Fruit fly (Drosophila melanogaster) whole organism, embryonic: ENCODE measurements around the gene sun.

Source experiments
- Adf1 ChIP-seq: fragments of 200-800 bp; sonication (Bioruptor generic); IDR thresholded peaks from 2 replicates; pipeline ENCODE4 v1.3.6; 2022; ENCODE audit warnings: missing biosample characterization, missing genetic modification characterization
- Bteb2 ChIP-seq: fragments of 200-800 bp; sonication (Bioruptor generic); optimal IDR thresholded peaks from 2 replicates; lab custom pipeline; 2016; ENCODE audit warnings: missing biosample characterization, missing genetic modification characterization
- CG10147 ChIP-seq: fragments of 200-800 bp; sonication (Bioruptor generic); optimal IDR thresholded peaks from 2 replicates; lab custom pipeline; 2019; ENCODE audit warnings: missing biosample characterization, mild to moderate bottlenecking, missing genetic modification characterization, moderate library complexity
- CG10274 ChIP-seq: fragments of 200-800 bp; sonication (Bioruptor generic); optimal IDR thresholded peaks from 3 replicates; lab custom pipeline; 2017; ENCODE audit warnings: missing biosample characterization, mild to moderate bottlenecking, missing genetic modification characterization
- CG10462 ChIP-seq: fragments of 200-800 bp; sonication (Bioruptor generic); optimal IDR thresholded peaks from 2 replicates; lab custom pipeline; 2016; ENCODE audit warnings: missing biosample characterization, missing genetic modification characterization
- CG11456 ChIP-seq: fragments of 200-800 bp; sonication (Bioruptor generic); IDR thresholded peaks from 3 replicates; pipeline ENCODE4 v1.3.6; 2022; ENCODE audit warnings: missing biosample characterization, missing genetic modification characterization
- CG15601 ChIP-seq: fragments of 200-800 bp; sonication (Bioruptor generic); optimal IDR thresholded peaks from 3 replicates; lab custom pipeline; 2019; ENCODE audit warnings: missing biosample characterization, mild to moderate bottlenecking, missing genetic modification characterization, moderate library complexity
- CG15696 ChIP-seq: fragments of 200-800 bp; sonication (Bioruptor generic); optimal IDR thresholded peaks from 2 replicates; lab custom pipeline; 2019; ENCODE audit warnings: missing biosample characterization, mild to moderate bottlenecking, missing genetic modification characterization, moderate library complexity
- CG1832 ChIP-seq: fragments of 200-800 bp; sonication (Bioruptor generic); optimal IDR thresholded peaks from 2 replicates; lab custom pipeline; 2017; ENCODE audit warnings: missing biosample characterization, mild to moderate bottlenecking, missing genetic modification characterization, inconsistent platforms
- CG18619 ChIP-seq: fragments of 200-800 bp; sonication (Bioruptor generic); optimal IDR thresholded peaks from 3 replicates; lab custom pipeline; 2017; ENCODE audit warnings: missing biosample characterization, mild to moderate bottlenecking, missing genetic modification characterization
- CG2129 ChIP-seq: fragments of 200-800 bp; sonication (Bioruptor generic); IDR thresholded peaks from 2 replicates; pipeline ENCODE4 v1.3.6; 2022; ENCODE audit warnings: missing biosample characterization, missing genetic modification characterization; ENCODE audit not compliant: partially characterized antibody
- CG5245 ChIP-seq: fragments of 200-800 bp; sonication (Bioruptor generic); optimal IDR thresholded peaks from 3 replicates; lab custom pipeline; 2016; ENCODE audit warnings: missing biosample characterization, missing genetic modification characterization
- CG6854 ChIP-seq: fragments of 200-800 bp; sonication (Bioruptor generic); optimal IDR thresholded peaks from 3 replicates; lab custom pipeline; 2017; ENCODE audit warnings: missing biosample characterization, mild to moderate bottlenecking, missing genetic modification characterization
- CG9797 ChIP-seq: fragments of 200-800 bp; sonication (Bioruptor generic); optimal IDR thresholded peaks from 3 replicates; lab custom pipeline; 2018; ENCODE audit warnings: missing biosample characterization, mild to moderate bottlenecking, missing genetic modification characterization
- CoRest ChIP-seq: fragments of 200-800 bp; sonication (Bioruptor generic); optimal IDR thresholded peaks from 3 replicates; lab custom pipeline; 2018; ENCODE audit warnings: missing biosample characterization, mild to moderate bottlenecking, missing genetic modification characterization, moderate library complexity
- Drgx ChIP-seq: fragments of 200-800 bp; sonication (Bioruptor generic); IDR thresholded peaks from 2 replicates; pipeline ENCODE4 v1.3.6; 2022; ENCODE audit warnings: missing biosample characterization, missing genetic modification characterization
- Gsc ChIP-seq: fragments of 200-800 bp; sonication (Bioruptor generic); IDR thresholded peaks from 2 replicates; pipeline ENCODE4 v1.3.6; 2022; ENCODE audit warnings: missing biosample characterization, missing genetic modification characterization
- Gug ChIP-seq: fragments of 200-800 bp; sonication (Bioruptor generic); IDR thresholded peaks from 4 replicates; pipeline ENCODE4 v1.3.6; 2022; ENCODE audit warnings: missing biosample characterization, missing genetic modification characterization
- Kr ChIP-seq: fragments of 200-800 bp; sonication (Bioruptor generic); optimal IDR thresholded peaks from 2 replicates; lab custom pipeline; 2017; ENCODE audit warnings: missing biosample characterization, mild to moderate bottlenecking, missing genetic modification characterization
- NK7.1 ChIP-seq: fragments of 200-800 bp; sonication (Bioruptor generic); optimal IDR thresholded peaks from 3 replicates; lab custom pipeline; 2016; ENCODE audit warnings: missing biosample characterization, missing genetic modification characterization
- Oaz ChIP-seq: fragments of 200-800 bp; sonication (Bioruptor generic); IDR thresholded peaks from 2 replicates; pipeline ENCODE4 v1.3.6; 2022; ENCODE audit warnings: missing biosample characterization, missing genetic modification characterization
- Oli ChIP-seq: fragments of 200-800 bp; sonication (Bioruptor generic); optimal IDR thresholded peaks from 2 replicates; lab custom pipeline; 2018; ENCODE audit warnings: missing biosample characterization, mild to moderate bottlenecking, missing genetic modification characterization, moderate library complexity
- Poxn ChIP-seq: fragments of 200-800 bp; sonication (Bioruptor generic); IDR thresholded peaks from 2 replicates; pipeline ENCODE4 v1.3.6; 2022; ENCODE audit warnings: missing biosample characterization, missing genetic modification characterization
- Ssrp ChIP-seq: fragments of 200-800 bp; sonication (Bioruptor generic); optimal IDR thresholded peaks from 2 replicates; lab custom pipeline; 2018; ENCODE audit warnings: missing biosample characterization, mild to moderate bottlenecking, missing genetic modification characterization, moderate library complexity
- aop ChIP-seq: fragments of 200-800 bp; sonication (Bioruptor generic); IDR thresholded peaks from 2 replicates; pipeline ENCODE4 v1.3.6; 2022; ENCODE audit warnings: missing biosample characterization, missing genetic modification characterization
- ash1 ChIP-seq: fragments of 200-800 bp; sonication (Bioruptor generic); optimal IDR thresholded peaks from 2 replicates; lab custom pipeline; 2018; ENCODE audit warnings: missing biosample characterization, mild to moderate bottlenecking, missing genetic modification characterization
- bowl ChIP-seq: fragments of 200-800 bp; sonication (Bioruptor generic); IDR thresholded peaks from 2 replicates; pipeline ENCODE4 v1.3.6; 2022; ENCODE audit warnings: missing biosample characterization, missing genetic modification characterization
- cad ChIP-seq: fragments of >200 bp; optimal IDR thresholded peaks from 2 replicates; lab custom pipeline; 2017; ENCODE audit warnings: missing biosample characterization, missing genetic modification characterization
- cg ChIP-seq: fragments of 200-800 bp; sonication (Bioruptor generic); optimal IDR thresholded peaks from 3 replicates; lab custom pipeline; 2019; ENCODE audit warnings: missing biosample characterization, mild to moderate bottlenecking, missing genetic modification characterization, moderate library complexity
- dmrt99B ChIP-seq: fragments of 200-800 bp; sonication (Bioruptor generic); optimal IDR thresholded peaks from 2 replicates; lab custom pipeline; 2018; ENCODE audit warnings: missing biosample characterization, mild to moderate bottlenecking, missing genetic modification characterization, moderate library complexity
- dpn ChIP-seq, 2 experiments: fragments of 200-800 bp; sonication (Bioruptor generic); optimal IDR thresholded peaks; 3 replicates each; lab custom pipeline; 2016; ENCODE audit warnings: missing biosample characterization in 2 of 2, missing genetic modification characterization in 2 of 2
- emc ChIP-seq: fragments of 200-800 bp; sonication (Bioruptor generic); optimal IDR thresholded peaks from 2 replicates; lab custom pipeline; 2016; ENCODE audit warnings: missing biosample characterization, missing genetic modification characterization
- ems ChIP-seq: fragments of 200-800 bp; sonication (Bioruptor generic); optimal IDR thresholded peaks from 3 replicates; lab custom pipeline; 2016; ENCODE audit warnings: missing biosample characterization, missing genetic modification characterization
- en ChIP-seq: fragments of 200-800 bp; sonication (Bioruptor generic); optimal IDR thresholded peaks from 2 replicates; lab custom pipeline; 2016; ENCODE audit warnings: missing biosample characterization, missing genetic modification characterization
- gem ChIP-seq: fragments of 200-800 bp; sonication (Bioruptor generic); optimal IDR thresholded peaks from 2 replicates; lab custom pipeline; 2019; ENCODE audit warnings: missing biosample characterization, mild to moderate bottlenecking, missing genetic modification characterization, moderate library complexity
- gro ChIP-seq: fragments of 200-800 bp; sonication (Bioruptor generic); optimal IDR thresholded peaks from 2 replicates; lab custom pipeline; 2016; ENCODE audit warnings: missing biosample characterization, missing genetic modification characterization
- gt ChIP-seq: fragments of 200-800 bp; sonication (Bioruptor generic); IDR thresholded peaks from 2 replicates; pipeline ENCODE4 v1.3.6; 2022; ENCODE audit warnings: missing biosample characterization, missing genetic modification characterization
- insv ChIP-seq, 2 experiments: fragments of 200-800 bp; sonication (Bioruptor generic); optimal IDR thresholded peaks; 3 replicates each; lab custom pipeline; 2016 to 2018; ENCODE audit warnings: missing biosample characterization in 2 of 2, missing genetic modification characterization in 2 of 2
- ken ChIP-seq: fragments of 200-800 bp; sonication (Bioruptor generic); IDR thresholded peaks from 3 replicates; pipeline ENCODE4 v1.3.6; 2022; ENCODE audit warnings: missing biosample characterization, missing genetic modification characterization
- klu ChIP-seq: fragments of 200-800 bp; sonication (Bioruptor generic); IDR thresholded peaks from 2 replicates; pipeline ENCODE4 v1.3.6; 2022; ENCODE audit warnings: missing biosample characterization, missing genetic modification characterization
- lola ChIP-seq, 3 experiments: fragments of >200 bp in 2 of 3; fragments of 200-800 bp in 1 of 3; sonication (Bioruptor generic) in 1 of 3; optimal IDR thresholded peaks; 2 replicates each; lab custom pipeline; 2017 to 2019; ENCODE audit warnings: missing biosample characterization in 3 of 3, missing genetic modification characterization in 3 of 3, mild to moderate bottlenecking in 1 of 3, moderate library complexity in 1 of 3
- mirr ChIP-seq: fragments of 200-800 bp; sonication (Bioruptor generic); optimal IDR thresholded peaks from 3 replicates; lab custom pipeline; 2018; ENCODE audit warnings: missing biosample characterization, mild to moderate bottlenecking, missing genetic modification characterization
- nerfin-1 ChIP-seq: fragments of 200-800 bp; sonication (Bioruptor generic); optimal IDR thresholded peaks from 3 replicates; lab custom pipeline; 2019; ENCODE audit warnings: missing biosample characterization, mild to moderate bottlenecking, missing genetic modification characterization, moderate library complexity
- peb ChIP-seq: fragments of 200-800 bp; sonication (Bioruptor generic); IDR thresholded peaks from 2 replicates; pipeline ENCODE4 v1.3.6; 2022; ENCODE audit warnings: missing biosample characterization, missing genetic modification characterization
- row ChIP-seq: fragments of 200-800 bp; sonication (Bioruptor generic); IDR thresholded peaks from 3 replicates; pipeline ENCODE4 v1.3.6; 2022; ENCODE audit warnings: missing biosample characterization, missing genetic modification characterization
- run ChIP-seq: fragments of 200-800 bp; sonication (Bioruptor generic); optimal IDR thresholded peaks from 3 replicates; lab custom pipeline; 2018; ENCODE audit warnings: missing biosample characterization, mild to moderate bottlenecking, missing genetic modification characterization
- sens ChIP-seq: fragments of 200-800 bp; sonication (Bioruptor generic); peaks from one replicate; lab custom pipeline; 2016; ENCODE audit warnings: missing biosample characterization, missing genetic modification characterization
- sens-2 ChIP-seq: fragments of 200-800 bp; sonication (Bioruptor generic); IDR thresholded peaks from 2 replicates; pipeline ENCODE4 v1.3.6; 2022; ENCODE audit warnings: missing biosample characterization, missing genetic modification characterization
- slbo ChIP-seq: fragments of 200-800 bp; sonication (Bioruptor generic); IDR thresholded peaks from 2 replicates; pipeline ENCODE4 v1.3.6; 2022; ENCODE audit warnings: missing biosample characterization, missing genetic modification characterization
- vnd ChIP-seq: fragments of 200-800 bp; sonication (Bioruptor generic); IDR thresholded peaks from 3 replicates; pipeline ENCODE4 v1.3.6; 2022; ENCODE audit warnings: missing biosample characterization, missing genetic modification characterization; ENCODE audit not compliant: partially characterized antibody
- zf30C ChIP-seq: fragments of 200-800 bp; sonication (Bioruptor generic); optimal IDR thresholded peaks from 3 replicates; lab custom pipeline; 2018; ENCODE audit warnings: missing biosample characterization, mild to moderate bottlenecking, missing genetic modification characterization
- zfh1 ChIP-seq: fragments of 200-800 bp; sonication (Bioruptor generic); IDR thresholded peaks from 3 replicates; pipeline ENCODE4 v1.3.6; 2022; ENCODE audit warnings: missing biosample characterization, missing genetic modification characterization

Gene sun

DNA sequence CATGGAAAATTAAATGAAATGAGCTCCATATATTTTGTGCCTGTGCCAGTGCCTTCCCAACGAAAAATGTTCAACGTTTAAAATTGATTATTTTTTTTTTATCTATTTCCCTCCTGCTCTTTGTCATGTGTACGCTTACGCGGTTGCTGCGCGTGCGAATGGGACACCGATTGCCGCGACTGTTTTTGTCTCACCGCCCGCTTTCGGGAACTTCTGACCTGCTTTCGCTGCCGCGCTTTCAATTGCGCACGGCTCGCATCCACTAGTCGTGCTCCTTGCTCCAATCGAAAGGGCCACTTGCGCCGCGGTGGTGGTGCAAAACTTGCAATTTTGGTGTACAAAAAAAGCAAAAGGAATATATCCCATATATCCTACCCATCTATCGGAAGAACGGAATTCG lies 11.4 kb upstream of the sun start (continued):
- TF ChIP-seq peb (no peak), Poxn (GFP tag; lab: Robert Waterston, UW) (no peak), sens (GFP tag; lab: Kevin White, UChicago) (peak; percentile 77), CG15696 (no peak), Kr (GFP tag; lab: Kevin White, UChicago) (no peak), Gug (GFP tag; lab: Robert Waterston, UW) (no peak), bowl (GFP tag; lab: Robert Waterston, UW) (no peak), CG15601 (no peak), gt (GFP tag; lab: Robert Waterston, UW) (no peak), CoRest (tag; lab: Kevin White, UChicago) (peak; percentile 16), row (GFP tag; lab: Robert Waterston, UW) (peak; percentile 43; the same call in 2 of the 3 replicates), lola (GFP tag; optimal IDR thresholded peaks at IDR 0.05; lab: Kevin White, UChicago) (no peak), CG18619 (GFP tag; lab: Kevin White, UChicago) (no peak), klu (GFP tag; lab: Robert Waterston, UW) (no peak), aop (GFP tag; lab: Robert Waterston, UW) (no peak), Ssrp (tag; lab: Kevin White, UChicago) (no peak), dmrt99B (no peak), CG10147 (GFP tag; lab: Kevin White, UChicago) (peak; percentile 26), vnd (GFP tag; lab: Robert Waterston, UW) (0 out of 3 replicates have a peak, but pooled peaks have one; percentile 22), CG11456 (no peak), ash1 (GFP tag; lab: Kevin White, UChicago) (no peak), slbo (GFP tag; lab: Robert Waterston, UW) (peak; percentile 43; the same call in 1 of the 2 replicates), cg (GFP tag; lab: Kevin White, UChicago) (peak; percentile 31), ems (GFP tag; lab: Kevin White, UChicago) (peak; percentile 11), zfh1 (GFP tag; lab: Robert Waterston, UW) (0 out of 3 replicates have a peak, but pooled peaks have one; percentile 31), Bteb2 (no peak), gro (peak; percentile 3), insv (GFP tag; optimal IDR thresholded peaks at IDR 0.05; lab: Kevin White, UChicago) (no peak), CG5245 (no peak), CG10274 (GFP tag; lab: Kevin White, UChicago) (no peak), CG10462 (GFP tag; lab: Kevin White, UChicago) (no peak), cad (GFP tag; lab: Kevin White, UChicago) (no peak), ken (GFP tag; lab: Robert Waterston, UW) (no peak), CG1832 (GFP tag; lab: Kevin White, UChicago) (peak; percentile 99), Oli (no peak), CG2129 (GFP tag; lab: Robert Waterston, UW) (no peak), sens-2 (GFP tag; lab: Robert Waterston, UW) (no peak), mirr (peak; percentile 20), NK7.1 (no peak), en (GFP tag; lab: Kevin White, UChicago) (no peak), Gsc (GFP tag; lab: Robert Waterston, UW) (no peak), Oaz (GFP tag; lab: Robert Waterston, UW) (no peak), CG6854 (GFP tag; lab: Kevin White, UChicago) (no peak), Drgx (GFP tag; lab: Robert Waterston, UW) (peak; percentile 58), emc (GFP tag; lab: Kevin White, UChicago) (no peak), CG9797 (no peak), Adf1 (GFP tag; lab: Robert Waterston, UW) (peak; percentile 69), gem (tag; lab: Kevin White, UChicago) (no peak), run (tag; lab: Kevin White, UChicago) (no peak), dpn (GFP tag; optimal IDR thresholded peaks at IDR 0.05; lab: Kevin White, UChicago) (no peak), nerfin-1 (tag; lab: Kevin White, UChicago) (no peak), zf30C (GFP tag; lab: Kevin White, UChicago) (no peak)
